Fruit fly (Drosophila melanogaster): Measurements from ENCODE around the gene CG5510.

dm6 chr3R:24172379-24172778 lies 3.0 kb upstream of the CG5510 start, which contains the start of gene CG13606:
- TF ChIP-seq psq (optimal IDR thresholded peaks at IDR 0.05) (no peak), Sin3A (optimal IDR thresholded peaks at IDR 0.05) (no peak), h (optimal IDR thresholded peaks at IDR 0.05) (no peak), ttk (optimal IDR thresholded peaks at IDR 0.05) (no peak), insv (optimal IDR thresholded peaks at IDR 0.05) (no peak), Myc (optimal IDR thresholded peaks at IDR 0.05) (no peak)
